Fruit fly (Drosophila melanogaster) whole organism, wandering third instar larva: ENCODE measurements around the gene CG11095.

Source experiments
- CG32264 ChIP-seq: fragments of 200-800 bp; sonication (Bioruptor generic); optimal IDR thresholded peaks from 2 replicates; lab custom pipeline; 2016; ENCODE audit warnings: missing biosample characterization, missing genetic modification characterization
- Myc ChIP-seq: fragments of >200 bp; optimal IDR thresholded peaks from 2 replicates; lab custom pipeline; 2017
- OdsH ChIP-seq: fragments of 200-800 bp; sonication (Bioruptor generic); optimal IDR thresholded peaks from 2 replicates; lab custom pipeline; 2016; ENCODE audit warnings: missing biosample characterization, mild to moderate bottlenecking, missing genetic modification characterization
- dmrt93B ChIP-seq: fragments of 200-800 bp; sonication (Bioruptor generic); optimal IDR thresholded peaks from 2 replicates; lab custom pipeline; 2018; ENCODE audit warnings: missing biosample characterization, mild to moderate bottlenecking, missing genetic modification characterization
- fru ChIP-seq: fragments of 200-800 bp; sonication (Bioruptor generic); optimal IDR thresholded peaks from 3 replicates; lab custom pipeline; 2016; ENCODE audit warnings: missing biosample characterization, mild to moderate bottlenecking, missing genetic modification characterization
- h ChIP-seq: fragments of 200-800 bp; sonication (Bioruptor generic); optimal IDR thresholded peaks from 3 replicates; lab custom pipeline; 2016; ENCODE audit warnings: missing biosample characterization, mild to moderate bottlenecking, missing genetic modification characterization
- pan ChIP-seq: fragments of >200 bp; optimal IDR thresholded peaks from 2 replicates; lab custom pipeline; 2017
- psq ChIP-seq: fragments of 200-800 bp; sonication (Bioruptor generic); optimal IDR thresholded peaks from 3 replicates; lab custom pipeline; 2017; ENCODE audit warnings: missing biosample characterization, mild to moderate bottlenecking, missing genetic modification characterization, moderate library complexity

dm6 chrX:13766495-13766894 lies 45.0 kb upstream of the CG11095 start:
- TF ChIP-seq fru (GFP tag; lab: Kevin White, UChicago) (no peak), dmrt93B (GFP tag; lab: Kevin White, UChicago) (no peak), OdsH (GFP tag; lab: Kevin White, UChicago) (no peak), psq (GFP tag; lab: Kevin White, UChicago) (no peak), pan (lab: Kevin White, UChicago) (no peak), CG32264 (GFP tag; lab: Kevin White, UChicago) (no peak), h (GFP tag; lab: Kevin White, UChicago) (no peak), Myc (lab: Kevin White, UChicago) (no peak)
